Worm (Caenorhabditis elegans) whole organism, L1 larva: Measurements from ENCODE around the gene F35C11.5.
A peak's percentile ranks its signal among the peaks of the same experiment; 100 is the strongest.

Experiments used
- C34B4.2 ChIP-seq: sonication (generic microtip); optimal IDR thresholded peaks from 2 replicates; lab custom pipeline; 2017; ENCODE audit warnings: mild to moderate bottlenecking, missing genetic modification characterization, missing compliant biosample characterization
- alr-1 ChIP-seq: fragments of 200-800 bp; sonication (Bioruptor generic); optimal IDR thresholded peaks from 2 replicates; lab custom pipeline; 2018; ENCODE audit warnings: borderline replicate concordance, mild to moderate bottlenecking, missing genetic modification characterization, missing compliant biosample characterization
- blmp-1 ChIP-seq: fragments of 150-350 bp; optimal IDR thresholded peaks from 2 replicates; lab custom pipeline; 2014; ENCODE audit warnings: missing biosample characterization, missing genetic modification characterization
- ceh-8 ChIP-seq: fragments of 200-800 bp; sonication (Bioruptor generic); optimal IDR thresholded peaks from 2 replicates; lab custom pipeline; 2018; ENCODE audit warnings: mild to moderate bottlenecking, missing genetic modification characterization, moderate library complexity, missing compliant biosample characterization
- ceh-82 ChIP-seq, 3 experiments: fragments of 150-350 bp in 1 of 3; sonication (generic microtip) in 2 of 3; optimal IDR thresholded peaks; 2 replicates each; lab custom pipeline; 2014 to 2017; ENCODE audit warnings: missing biosample characterization in 3 of 3, missing genetic modification characterization in 3 of 3
- ceh-88 ChIP-seq: fragments of 200-800 bp; sonication (Bioruptor generic); IDR thresholded peaks from 2 replicates; pipeline ENCODE4 v1.3.6; 2022; ENCODE audit warnings: missing genetic modification characterization, missing compliant biosample characterization
- ceh-90 ChIP-seq: sonication (generic microtip); optimal IDR thresholded peaks from 2 replicates; lab custom pipeline; 2016; ENCODE audit warnings: missing genetic modification characterization, missing compliant biosample characterization
- ces-1 ChIP-seq: fragments of 150-350 bp; optimal IDR thresholded peaks from 2 replicates; lab custom pipeline; 2014; ENCODE audit warnings: missing biosample characterization, missing genetic modification reagents, missing genetic modification characterization
- dsc-1 ChIP-seq: sonication (generic microtip); optimal IDR thresholded peaks from 2 replicates; lab custom pipeline; 2016; ENCODE audit warnings: mild to moderate bottlenecking, missing genetic modification characterization, missing compliant biosample characterization
- efl-1 ChIP-seq, 4 experiments: fragments of 150-350 bp; optimal IDR thresholded peaks in 3 of 4; peaks in 1 of 4; 1 replicate in 1 of 4; 2 replicates in 3 of 4; lab custom pipeline; 2014; ENCODE audit warnings: missing biosample characterization in 2 of 4, missing genetic modification characterization in 2 of 4, missing genetic modification reagents in 2 of 4
- egl-13 ChIP-seq: sonication (generic microtip); optimal IDR thresholded peaks from 2 replicates; lab custom pipeline; 2016; ENCODE audit warnings: missing genotype, missing genetic modification reagents, missing genetic modification characterization, missing compliant biosample characterization
- elt-3 ChIP-seq, 6 experiments: fragments of 150-350 bp in 1 of 6; sonication (generic microtip); optimal IDR thresholded peaks; 2 replicates each; lab custom pipeline; 2017 to 2018; ENCODE audit warnings: missing biosample characterization in 6 of 6, missing genetic modification characterization in 6 of 6, inconsistent platforms in 1 of 6
- fkh-10 ChIP-seq: sonication (generic microtip); optimal IDR thresholded peaks from 2 replicates; lab custom pipeline; 2017; ENCODE audit warnings: missing biosample characterization, missing genetic modification reagents, missing genetic modification characterization
- fkh-4 ChIP-seq: sonication (generic microtip); optimal IDR thresholded peaks from 2 replicates; lab custom pipeline; 2016; ENCODE audit warnings: missing compliant biosample characterization, missing genetic modification characterization, borderline replicate concordance
- fkh-8 ChIP-seq: sonication (generic microtip); optimal IDR thresholded peaks from 2 replicates; lab custom pipeline; 2016; ENCODE audit warnings: mild to moderate bottlenecking, missing genetic modification characterization, missing compliant biosample characterization
- hlh-4 ChIP-seq: sonication (generic microtip); optimal IDR thresholded peaks from 2 replicates; lab custom pipeline; 2016; ENCODE audit warnings: mild to moderate bottlenecking, missing genetic modification characterization, missing compliant biosample characterization
- isw-1 ChIP-seq: fragments of 200-800 bp; sonication (Bioruptor generic); IDR thresholded peaks from 2 replicates; pipeline ENCODE4 v1.3.6; 2022; ENCODE audit warnings: missing genetic modification characterization, missing compliant biosample characterization
- jun-1 ChIP-seq: fragments of 150-350 bp; optimal IDR thresholded peaks from 2 replicates; lab custom pipeline; 2014; ENCODE audit warnings: missing biosample characterization, missing genetic modification reagents, missing genetic modification characterization
- lin-14 ChIP-seq: fragments of 200-800 bp; sonication (Bioruptor generic); optimal IDR thresholded peaks from 2 replicates; lab custom pipeline; 2018; ENCODE audit warnings: mild to moderate bottlenecking, missing genetic modification characterization, moderate library complexity, missing compliant biosample characterization
- mab-9 ChIP-seq: fragments of 200-800 bp; sonication (Bioruptor generic); IDR thresholded peaks from 2 replicates; pipeline ENCODE4 v1.3.6; 2022; ENCODE audit warnings: missing genetic modification reagents, missing genetic modification characterization, missing compliant biosample characterization
- mep-1 ChIP-seq: fragments of 150-350 bp; optimal IDR thresholded peaks from 2 replicates; lab custom pipeline; 2014; ENCODE audit warnings: missing biosample characterization, missing genetic modification characterization
- nhr-20 ChIP-seq: sonication (generic microtip); optimal IDR thresholded peaks from 2 replicates; lab custom pipeline; 2016; ENCODE audit warnings: mild to moderate bottlenecking, missing genetic modification characterization, missing compliant biosample characterization
- nhr-237 ChIP-seq: fragments of 150-350 bp; optimal IDR thresholded peaks from 2 replicates; lab custom pipeline; 2014; ENCODE audit warnings: missing biosample characterization, missing genetic modification characterization
- nhr-28 ChIP-seq: fragments of 150-350 bp; optimal IDR thresholded peaks from 2 replicates; lab custom pipeline; 2014; ENCODE audit warnings: missing biosample characterization, missing genetic modification characterization
- nhr-47 ChIP-seq: sonication (generic microtip); optimal IDR thresholded peaks from 2 replicates; lab custom pipeline; 2016; ENCODE audit warnings: mild to moderate bottlenecking, missing genetic modification characterization, moderate library complexity, missing compliant biosample characterization
- nhr-71 ChIP-seq: sonication (generic microtip); optimal IDR thresholded peaks from 2 replicates; lab custom pipeline; 2016; ENCODE audit warnings: mild to moderate bottlenecking, missing genetic modification characterization, moderate library complexity, missing compliant biosample characterization
- nhr-76 ChIP-seq: sonication (generic microtip); optimal IDR thresholded peaks from 2 replicates; lab custom pipeline; 2017; ENCODE audit warnings: missing biosample characterization, missing genetic modification characterization
- nhr-85 ChIP-seq: sonication (generic microtip); peaks from one replicate; lab custom pipeline; 2016; ENCODE audit warnings: missing genetic modification characterization, inconsistent platforms, missing compliant biosample characterization
- nhr-90 ChIP-seq: sonication (generic microtip); optimal IDR thresholded peaks from 2 replicates; lab custom pipeline; 2016; ENCODE audit warnings: mild to moderate bottlenecking, missing genetic modification characterization, missing compliant biosample characterization; ENCODE audit not compliant: poor library complexity
- pag-3 ChIP-seq: sonication (generic microtip); optimal IDR thresholded peaks from 2 replicates; lab custom pipeline; 2017; ENCODE audit warnings: missing genetic modification characterization, mild to moderate bottlenecking, missing compliant biosample characterization, antibody characterized with exemption, borderline replicate concordance; ENCODE audit not compliant: insufficient read depth
- pqm-1 ChIP-seq: sonication (generic microtip); optimal IDR thresholded peaks from 3 replicates; lab custom pipeline; 2017; ENCODE audit warnings: missing biosample characterization, missing genetic modification characterization
- rnt-1 ChIP-seq: sonication (generic microtip); optimal IDR thresholded peaks from 2 replicates; lab custom pipeline; 2016; ENCODE audit warnings: mild to moderate bottlenecking, missing genetic modification characterization, moderate library complexity, missing compliant biosample characterization
- skn-1 ChIP-seq: fragments of 150-350 bp; optimal IDR thresholded peaks from 2 replicates; lab custom pipeline; 2014; ENCODE audit warnings: missing biosample characterization, missing genetic modification characterization
- snpc-4 ChIP-seq: fragments of 150-350 bp; optimal IDR thresholded peaks from 2 replicates; lab custom pipeline; 2014; ENCODE audit warnings: missing biosample characterization, missing genetic modification characterization
- snu-23 ChIP-seq: sonication (generic microtip); optimal IDR thresholded peaks from 2 replicates; lab custom pipeline; 2016; ENCODE audit warnings: missing genetic modification characterization, missing compliant biosample characterization
- tbx-2 ChIP-seq: sonication (generic microtip); optimal IDR thresholded peaks from 2 replicates; lab custom pipeline; 2016; ENCODE audit warnings: missing genetic modification characterization, missing compliant biosample characterization
- tlp-1 ChIP-seq: fragments of 150-350 bp; optimal IDR thresholded peaks from 2 replicates; lab custom pipeline; 2014; ENCODE audit warnings: missing biosample characterization, missing genetic modification characterization
- unc-62 ChIP-seq: fragments of 150-350 bp; optimal IDR thresholded peaks from 2 replicates; lab custom pipeline; 2014; ENCODE audit warnings: missing biosample characterization, missing genetic modification reagents, missing genetic modification characterization
- unc-86 ChIP-seq: sonication (generic microtip); optimal IDR thresholded peaks from 2 replicates; lab custom pipeline; 2016; ENCODE audit warnings: missing genetic modification characterization, missing compliant biosample characterization
- unc-98 ChIP-seq: fragments of 200-800 bp; sonication (Bioruptor generic); IDR thresholded peaks from 2 replicates; pipeline ENCODE4 v1.3.6; 2022; ENCODE audit warnings: missing genetic modification characterization, missing compliant biosample characterization
- vab-15 ChIP-seq: sonication (generic microtip); optimal IDR thresholded peaks from 2 replicates; lab custom pipeline; 2017; ENCODE audit warnings: missing genotype, mild to moderate bottlenecking, missing genetic modification characterization, missing compliant biosample characterization
- xbp-1 ChIP-seq: sonication (generic microtip); optimal IDR thresholded peaks from 2 replicates; lab custom pipeline; 2016; ENCODE audit warnings: missing genetic modification characterization, missing compliant biosample characterization
- ztf-11 ChIP-seq, 2 experiments: sonication (generic microtip); optimal IDR thresholded peaks; 2 replicates each; lab custom pipeline; 2016 to 2017; ENCODE audit warnings: missing genetic modification characterization in 2 of 2, missing biosample characterization in 1 of 2, missing compliant biosample characterization in 1 of 2

The F35C11.5 gene

ce11 chrII:8222309-8223065 lies 31.1 kb upstream of the F35C11.5 start, which contains the start of gene dab-1 (continued):
- TF ChIP-seq lin-14 (GFP tag; lab: Kevin White, UChicago) (peak; percentile 73), pag-3 (tag; lab: Kevin White, UChicago) (no peak), efl-1 (optimal IDR thresholded peaks at IDR 0.05; lab: Kevin White, UChicago) (peak; percentile 4 to 11), efl-1 (GFP tag; optimal IDR thresholded peaks at IDR 0.05 in 1 of 2; lab: Kevin White, UChicago) (peak in 1 of 2 experiments; percentile 69), skn-1 (no peak), alr-1 (tag; lab: Kevin White, UChicago) (no peak), dsc-1 (tag; lab: Kevin White, UChicago) (no peak), xbp-1 (tag; lab: Kevin White, UChicago) (no peak), unc-62 (GFP tag; lab: Kevin White, UChicago) (no peak), unc-98 (GFP tag; lab: Robert Waterston, UW) (no peak), unc-86 (tag; lab: Kevin White, UChicago) (no peak), mep-1 (tag; lab: Kevin White, UChicago) (peak; percentile 55), fkh-4 (tag; lab: Kevin White, UChicago) (no peak), mab-9 (GFP tag; lab: Robert Waterston, UW) (no peak), nhr-76 (tag; lab: Kevin White, UChicago) (no peak), tbx-2 (tag; lab: Kevin White, UChicago) (peak; percentile 0), ceh-90 (no peak), pqm-1 (tag; lab: Kevin White, UChicago) (no peak), nhr-28 (tag; lab: Kevin White, UChicago) (no peak), nhr-20 (peak; percentile 37), snu-23 (GFP tag; lab: Kevin White, UChicago) (peak; percentile 46), blmp-1 (tag; lab: Kevin White, UChicago) (peak; percentile 91), ceh-88 (GFP tag; lab: Robert Waterston, UW) (no peak), ceh-82 (tag; optimal IDR thresholded peaks at IDR 0.05; lab: Kevin White, UChicago) (peak in 1 of 3 experiments; percentile 30), hlh-4 (tag; lab: Kevin White, UChicago) (no peak), C34B4.2 (no peak), nhr-85 (tag; lab: Kevin White, UChicago) (peak; percentile 83), rnt-1 (peak; percentile 12)

DNA sequence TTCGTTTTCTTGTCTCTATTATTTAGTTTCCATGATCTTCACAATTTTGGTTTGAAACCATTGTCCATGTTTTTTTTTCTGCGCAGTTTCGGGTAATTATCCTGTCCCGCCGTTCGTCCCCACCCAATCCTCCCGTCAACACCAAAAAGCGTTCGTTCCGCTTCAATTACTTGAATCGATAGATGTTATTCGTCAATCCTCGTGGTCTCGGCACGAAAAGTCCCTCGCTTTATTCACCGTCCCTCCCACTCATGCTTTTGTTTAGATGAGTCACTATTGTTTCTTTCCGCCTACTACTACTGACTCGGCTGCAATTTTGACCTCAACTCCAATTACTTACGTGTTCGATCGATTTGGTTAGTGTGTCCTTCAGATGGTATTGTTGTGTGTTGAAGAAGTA lies 30.1 kb upstream of the F35C11.5 start:
- TF ChIP-seq nhr-85 (tag; lab: Kevin White, UChicago) (peak; percentile 41), fkh-8 (no peak)

- TF ChIP-seq nhr-71 (tag; lab: Kevin White, UChicago) (no peak), blmp-1 (tag; lab: Kevin White, UChicago) (peak; percentile 78), nhr-20 (no peak), ztf-11 (tag; optimal IDR thresholded peaks at IDR 0.05; lab: Kevin White, UChicago) (no peak), isw-1 (GFP tag; lab: Robert Waterston, UW) (no peak), ceh-8 (GFP tag; lab: Kevin White, UChicago) (peak; percentile 31), alr-1 (tag; lab: Kevin White, UChicago) (no peak), nhr-237 (no peak), mep-1 (tag; lab: Kevin White, UChicago) (no peak), egl-13 (tag; lab: Kevin White, UChicago) (no peak), nhr-90 (no peak), snpc-4 (tag; lab: Kevin White, UChicago) (no peak), ceh-90 (no peak), nhr-85 (tag; lab: Kevin White, UChicago) (no peak), nhr-47 (tag; lab: Kevin White, UChicago) (no peak), ces-1 (GFP tag; lab: Kevin White, UChicago) (no peak), snu-23 (GFP tag; lab: Kevin White, UChicago) (no peak), jun-1 (tag; lab: Kevin White, UChicago) (no peak), fkh-10 (GFP tag; lab: Kevin White, UChicago) (no peak), tlp-1 (no peak), vab-15 (tag; lab: Kevin White, UChicago) (no peak), elt-3 (tag; optimal IDR thresholded peaks at IDR 0.05; lab: Kevin White, UChicago) (peak in 1 of 6 experiments; percentile 14)
Measured at ce11 chrII:8223945-8224344, 29.6 kb upstream of the F35C11.5 start.
